Worm (Caenorhabditis elegans): ENCODE data around the gene clec-24.

The clec-24 gene

ce11 chrV:16861719-16862118 lies at the start of gene clec-24, which contains the start of gene clec-32:
TSS of gene clec-24 (plus strand) at chrV:16862012.
TSS of gene clec-32 (minus strand) at chrV:16861819.
- no peak for TF ChIP-seq ces-1 (GFP tag; optimal IDR thresholded peaks at IDR 0.05)
- no peak for TF ChIP-seq unc-39 (tag; optimal IDR thresholded peaks at IDR 0.05)
- no peak for TF ChIP-seq hlh-1 (tag; optimal IDR thresholded peaks at IDR 0.05)
- no peak for TF ChIP-seq blmp-1 (tag; optimal IDR thresholded peaks at IDR 0.05)
- no peak for TF ChIP-seq nhr-12 (tag; optimal IDR thresholded peaks at IDR 0.05)
- TF ChIP-seq sptf-1 (tag; optimal IDR thresholded peaks at IDR 0.05) = no peak
- no peak for TF ChIP-seq lin-13 (tag; optimal IDR thresholded peaks at IDR 0.05)
- no peak for TF ChIP-seq lin-32 (GFP tag; optimal IDR thresholded peaks at IDR 0.05)

ce11 chrV:16812371-16812770 lies 49.4 kb upstream of the clec-24 start:
- TF ChIP-seq ces-1 (GFP tag; optimal IDR thresholded peaks at IDR 0.05) (no peak), M03D4.4 (tag; optimal IDR thresholded peaks at IDR 0.05) (no peak), blmp-1 (tag; optimal IDR thresholded peaks at IDR 0.05) (no peak), tbx-8 (GFP tag; optimal IDR thresholded peaks at IDR 0.05) (no peak), nhr-28 (tag; optimal IDR thresholded peaks at IDR 0.05) (no peak), nhr-2 (tag; optimal IDR thresholded peaks at IDR 0.05) (no peak), hlh-1 (tag; optimal IDR thresholded peaks at IDR 0.05) (no peak), pha-4 (tag; optimal IDR thresholded peaks at IDR 0.05) (no peak), sem-2 (GFP tag; optimal IDR thresholded peaks at IDR 0.05) (no peak), ceh-39 (tag; optimal IDR thresholded peaks at IDR 0.05) (no peak), elt-3 (tag; optimal IDR thresholded peaks at IDR 0.05) (no peak), ztf-11 (tag; optimal IDR thresholded peaks at IDR 0.05) (no peak), bed-3 (GFP tag; optimal IDR thresholded peaks at IDR 0.05) (no peak), mab-5 (tag; optimal IDR thresholded peaks at IDR 0.05) (no peak), nhr-237 (tag; optimal IDR thresholded peaks at IDR 0.05) (no peak), lin-13 (tag; optimal IDR thresholded peaks at IDR 0.05) (no peak), drap-1 (GFP tag; optimal IDR thresholded peaks at IDR 0.05) (no peak), unc-39 (tag; optimal IDR thresholded peaks at IDR 0.05) (no peak), mep-1 (tag; optimal IDR thresholded peaks at IDR 0.05) (no peak), unc-120 (tag; optimal IDR thresholded peaks at IDR 0.05; ENCODE audit: poor library complexity, severe bottlenecking) (no peak)

ce11 chrV:16814541-16815207 lies 47.1 kb upstream of the clec-24 start:
- TF ChIP-seq unc-62 (GFP tag; optimal IDR thresholded peaks at IDR 0.05) = peak; percentile 16
- no peak for TF ChIP-seq unc-39 (tag; optimal IDR thresholded peaks at IDR 0.05)

ce11 chrV:16815261-16815660 lies 46.6 kb upstream of the clec-24 start, which contains the start of gene T20B3.1:
TSS of gene T20B3.1 (plus strand) at chrV:16815561.
- no peak for TF ChIP-seq ceh-43 (GFP tag; optimal IDR thresholded peaks at IDR 0.05)
- no peak for TF ChIP-seq ztf-11 (tag; optimal IDR thresholded peaks at IDR 0.05)
- no peak for TF ChIP-seq unc-39 (tag; optimal IDR thresholded peaks at IDR 0.05)
- no peak for TF ChIP-seq zip-8 (tag; optimal IDR thresholded peaks at IDR 0.05)
- TF ChIP-seq mep-1 (tag; optimal IDR thresholded peaks at IDR 0.05) = no peak
- TF ChIP-seq snpc-4 (tag; optimal IDR thresholded peaks at IDR 0.05) = no peak
- no peak for TF ChIP-seq sem-2 (GFP tag; optimal IDR thresholded peaks at IDR 0.05)
- no peak for TF ChIP-seq lin-13 (tag; optimal IDR thresholded peaks at IDR 0.05)
- TF ChIP-seq blmp-1 (tag; optimal IDR thresholded peaks at IDR 0.05) = no peak
- TF ChIP-seq unc-120 (tag; optimal IDR thresholded peaks at IDR 0.05; ENCODE audit: poor library complexity, severe bottlenecking) = no peak
- no peak for TF ChIP-seq nhr-28 (tag; optimal IDR thresholded peaks at IDR 0.05)
- no peak for TF ChIP-seq drap-1 (GFP tag; optimal IDR thresholded peaks at IDR 0.05)
- no peak for TF ChIP-seq nhr-76 (tag; optimal IDR thresholded peaks at IDR 0.05)
- no peak for TF ChIP-seq sptf-1 (tag; optimal IDR thresholded peaks at IDR 0.05)
- TF ChIP-seq mls-2 (tag; optimal IDR thresholded peaks at IDR 0.05) = no peak
- TF ChIP-seq cnd-1 (tag; optimal IDR thresholded peaks at IDR 0.05) = no peak
- no peak for TF ChIP-seq tbx-8 (GFP tag; optimal IDR thresholded peaks at IDR 0.05)
- TF ChIP-seq ceh-39 (tag; optimal IDR thresholded peaks at IDR 0.05) = no peak

- no peak for TF ChIP-seq unc-62 (GFP tag; optimal IDR thresholded peaks at IDR 0.05)
- TF ChIP-seq ceh-83 (GFP tag; optimal IDR thresholded peaks at IDR 0.05) = no peak
- TF ChIP-seq hlh-1 (tag; optimal IDR thresholded peaks at IDR 0.05) = no peak
Measured at ce11 chrV:16816707-16817106, 45.1 kb upstream of the clec-24 start.
